Worm (Caenorhabditis elegans) whole organism, late embryonic: ENCODE measurements around the gene F55A11.11.

Experiments
- ama-1 ChIP-seq: fragments of 150-350 bp; optimal IDR thresholded peaks from 2 replicates; lab custom pipeline; 2014
- ceh-34 ChIP-seq: sonication (generic microtip); optimal IDR thresholded peaks from 2 replicates; lab custom pipeline; 2016; ENCODE audit warnings: mild to moderate bottlenecking, missing genetic modification characterization, missing compliant biosample characterization
- fax-1 ChIP-seq: sonication (generic microtip); optimal IDR thresholded peaks from 2 replicates; lab custom pipeline; 2016; ENCODE audit warnings: missing genotype, missing genetic modification characterization, missing compliant biosample characterization
- hlh-8 ChIP-seq: sonication (generic microtip); optimal IDR thresholded peaks from 2 replicates; lab custom pipeline; 2016; ENCODE audit warnings: missing genotype, missing genetic modification characterization, missing compliant biosample characterization
- nhr-11 ChIP-seq: fragments of 150-350 bp; optimal IDR thresholded peaks from 2 replicates; lab custom pipeline; 2014; ENCODE audit warnings: missing biosample characterization, missing genetic modification characterization
- pqm-1 ChIP-seq: sonication (generic microtip); optimal IDR thresholded peaks from 2 replicates; lab custom pipeline; 2016; ENCODE audit warnings: missing genetic modification characterization, missing compliant biosample characterization
- sdc-2 ChIP-seq: sonication (generic microtip); optimal IDR thresholded peaks from 2 replicates; lab custom pipeline; 2016; ENCODE audit warnings: missing genotype, missing genetic modification characterization, missing compliant biosample characterization
- syd-9 ChIP-seq: sonication (generic microtip); optimal IDR thresholded peaks from 2 replicates; lab custom pipeline; 2016; ENCODE audit warnings: mild to moderate bottlenecking, missing genetic modification characterization, moderate library complexity, missing compliant biosample characterization
- tbx-2 ChIP-seq: sonication (generic microtip); optimal IDR thresholded peaks from 2 replicates; lab custom pipeline; 2016; ENCODE audit warnings: missing genetic modification characterization, missing compliant biosample characterization
- tbx-7 ChIP-seq: sonication (generic microtip); optimal IDR thresholded peaks from 2 replicates; lab custom pipeline; 2016; ENCODE audit warnings: missing genotype, missing genetic modification characterization, missing compliant biosample characterization
- zip-5 ChIP-seq: sonication (generic microtip); optimal IDR thresholded peaks from 2 replicates; lab custom pipeline; 2016; ENCODE audit warnings: missing genetic modification characterization, missing compliant biosample characterization

DNA sequence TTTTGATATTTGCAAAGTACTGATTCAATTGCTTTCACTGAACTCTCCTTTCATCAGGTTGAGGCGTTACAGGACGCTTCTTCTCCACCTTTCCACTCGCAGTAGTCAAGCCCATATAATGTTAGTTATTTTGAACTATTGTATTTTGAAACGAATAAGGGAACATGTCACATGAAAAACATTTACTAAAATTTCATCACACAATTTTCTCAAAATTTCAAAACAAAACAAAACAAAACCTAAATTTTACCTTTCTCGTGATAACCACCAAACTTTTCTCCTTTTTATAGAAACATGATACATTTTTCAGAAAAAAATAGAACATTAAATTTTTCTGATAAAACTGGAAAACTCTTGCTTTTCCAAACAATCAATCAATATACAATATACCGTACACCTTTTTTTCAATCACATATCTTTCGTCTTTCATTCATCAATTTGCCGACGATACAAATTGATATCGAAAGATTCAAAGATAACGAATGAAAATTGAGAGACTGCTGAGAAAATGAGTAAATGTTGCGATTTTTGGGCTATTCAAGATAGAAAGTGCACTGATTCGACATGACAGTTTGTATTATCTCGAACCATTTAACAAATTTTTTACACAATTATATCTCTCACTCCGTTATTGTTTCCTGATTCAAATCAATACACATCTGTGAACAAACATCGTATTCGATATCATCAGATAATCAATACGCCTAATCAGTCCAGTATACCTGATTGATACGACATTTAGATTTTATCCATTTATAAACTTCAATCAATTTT, 18.3 kb downstream of the F55A11.11 start:
- TF ChIP-seq syd-9 (tag; lab: Kevin White, UChicago) (no peak), sdc-2 (tag; lab: Kevin White, UChicago) (no peak), ama-1 (lab: Kevin White, UChicago) (no peak), pqm-1 (tag; lab: Kevin White, UChicago) (no peak), zip-5 (tag; lab: Kevin White, UChicago) (no peak), tbx-2 (tag; lab: Kevin White, UChicago) (no peak), nhr-11 (tag; lab: Kevin White, UChicago) (no peak), hlh-8 (no peak), fax-1 (tag; lab: Kevin White, UChicago) (no peak), tbx-7 (no peak), ceh-34 (tag; lab: Kevin White, UChicago) (no peak)
